Fruit fly (Drosophila melanogaster): ENCODE results near the gene CG6118.

The CG6118 gene

dm6 chr3R:15434676-15435075 lies at the start of gene CG6118:
Gene CG6118, minus strand, starts transcription at chr3R:15434738.
- TF ChIP-seq CG9948 (tag; optimal IDR thresholded peaks at IDR 0.05): no peak
- 0 out of 3 replicates have a peak, but pooled peaks have one; percentile 30 for TF ChIP-seq CG4496 (GFP tag; IDR thresholded peaks at IDR 0.05)
- no peak for TF ChIP-seq CG13204 (GFP tag; optimal IDR thresholded peaks at IDR 0.05)

dm6 chr3R:15482858-15483257 lies 48.3 kb upstream of the CG6118 start, which contains the start of gene Rh6:
Gene Rh6, plus strand, starts transcription at chr3R:15483158.
- TF ChIP-seq CG32121 (GFP tag; IDR thresholded peaks at IDR 0.05) (no peak), Snoo (tag; optimal IDR thresholded peaks at IDR 0.05) (no peak), fd96Ca (GFP tag; IDR thresholded peaks at IDR 0.05) (no peak), EcR (GFP tag; optimal IDR thresholded peaks at IDR 0.05) (no peak), CG8159 (tag; optimal IDR thresholded peaks at IDR 0.05) (no peak), Ets98B (GFP tag; IDR thresholded peaks at IDR 0.05) (no peak), CG15710 (tag; optimal IDR thresholded peaks at IDR 0.05) (no peak), CG9948 (tag; optimal IDR thresholded peaks at IDR 0.05) (no peak), Pif1B (GFP tag; optimal IDR thresholded peaks at IDR 0.05) (no peak), CG14655 (GFP tag; optimal IDR thresholded peaks at IDR 0.05) (no peak), CG17806 (tag; optimal IDR thresholded peaks at IDR 0.05) (no peak), CG4496 (GFP tag; IDR thresholded peaks at IDR 0.05) (no peak), CG13204 (GFP tag; optimal IDR thresholded peaks at IDR 0.05) (no peak)

- TF ChIP-seq CG9948 (tag; optimal IDR thresholded peaks at IDR 0.05) (no peak), CG10348 (GFP tag; IDR thresholded peaks at IDR 0.05) (no peak), EcR (GFP tag; optimal IDR thresholded peaks at IDR 0.05) (no peak), Pif1B (GFP tag; optimal IDR thresholded peaks at IDR 0.05) (no peak), Pif1A (GFP tag; optimal IDR thresholded peaks at IDR 0.05) (no peak), Ets98B (GFP tag; IDR thresholded peaks at IDR 0.05) (no peak), CG17806 (tag; optimal IDR thresholded peaks at IDR 0.05) (no peak), CG14655 (GFP tag; optimal IDR thresholded peaks at IDR 0.05) (no peak), CG4496 (GFP tag; IDR thresholded peaks at IDR 0.05) (no peak), D1 (tag; optimal IDR thresholded peaks at IDR 0.05) (no peak), CG13204 (GFP tag; optimal IDR thresholded peaks at IDR 0.05) (no peak), CG12605 (GFP tag; IDR thresholded peaks at IDR 0.05) (no peak), Snoo (tag; optimal IDR thresholded peaks at IDR 0.05) (no peak), fd96Ca (GFP tag; IDR thresholded peaks at IDR 0.05) (no peak), CG34367 (tag; optimal IDR thresholded peaks at IDR 0.05) (no peak), CG8159 (tag; optimal IDR thresholded peaks at IDR 0.05) (no peak), CG8301 (tag; optimal IDR thresholded peaks at IDR 0.05) (no peak), CG15710 (tag; optimal IDR thresholded peaks at IDR 0.05) (no peak), rn (GFP tag; IDR thresholded peaks at IDR 0.05) (no peak), gl (tag; optimal IDR thresholded peaks at IDR 0.05) (no peak)
Measured at dm6 chr3R:15481606-15482005, 47.1 kb upstream of the CG6118 start, which contains the start of gene B9d1. Gene B9d1, plus strand, starts transcription at chr3R:15481906.

dm6 chr3R:15480068-15480467 lies 45.5 kb upstream of the CG6118 start:
- TF ChIP-seq CG9948 (tag; optimal IDR thresholded peaks at IDR 0.05) (no peak), CG34367 (tag; optimal IDR thresholded peaks at IDR 0.05) (no peak), EcR (GFP tag; optimal IDR thresholded peaks at IDR 0.05) (no peak)

dm6 chr3R:15475973-15476692 lies 41.6 kb upstream of the CG6118 start, which contains the start of gene AdamTS-A:
Gene AdamTS-A, minus strand, starts transcription at chr3R:15476193.
- TF ChIP-seq fd96Ca (GFP tag; IDR thresholded peaks at IDR 0.05): no peak
- TF ChIP-seq Pif1B (GFP tag; optimal IDR thresholded peaks at IDR 0.05): peak; percentile 19
- TF ChIP-seq Pif1A (GFP tag; optimal IDR thresholded peaks at IDR 0.05): peak; percentile 4
- TF ChIP-seq CG13204 (GFP tag; optimal IDR thresholded peaks at IDR 0.05): peak; percentile 95

dm6 chr3R:15474820-15475219 lies 40.3 kb upstream of the CG6118 start:
- TF ChIP-seq CG8159 (tag; optimal IDR thresholded peaks at IDR 0.05): no peak
- TF ChIP-seq Snoo (tag; optimal IDR thresholded peaks at IDR 0.05): no peak
- no peak for TF ChIP-seq CG17806 (tag; optimal IDR thresholded peaks at IDR 0.05)
- no peak for TF ChIP-seq CG4496 (GFP tag; IDR thresholded peaks at IDR 0.05)
- TF ChIP-seq fd96Ca (GFP tag; IDR thresholded peaks at IDR 0.05): no peak
- TF ChIP-seq gl (tag; optimal IDR thresholded peaks at IDR 0.05): no peak
- TF ChIP-seq EcR (GFP tag; optimal IDR thresholded peaks at IDR 0.05): no peak

- TF ChIP-seq Ets98B (GFP tag; IDR thresholded peaks at IDR 0.05): no peak
- TF ChIP-seq CG9948 (tag; optimal IDR thresholded peaks at IDR 0.05): no peak
- no peak for TF ChIP-seq CG10348 (GFP tag; IDR thresholded peaks at IDR 0.05)
- TF ChIP-seq CG32121 (GFP tag; IDR thresholded peaks at IDR 0.05): no peak
- TF ChIP-seq rn (GFP tag; IDR thresholded peaks at IDR 0.05): no peak
Measured at dm6 chr3R:15473360-15473938, 38.9 kb upstream of the CG6118 start.

All from whole organism, pupa.